Worm (Caenorhabditis elegans) whole organism, early embryonic: ENCODE data around the gene glb-14.

Source experiments
- aly-1 ChIP-seq: sonication (generic microtip); optimal IDR thresholded peaks from 2 replicates; lab custom pipeline; 2016; ENCODE audit warnings: missing genetic modification characterization, missing compliant biosample characterization
- ama-1 ChIP-seq: fragments of 150-350 bp; optimal IDR thresholded peaks from 2 replicates; lab custom pipeline; 2014
- ceh-36 ChIP-seq: sonication (generic microtip); optimal IDR thresholded peaks from 2 replicates; lab custom pipeline; 2016; ENCODE audit warnings: missing genetic modification characterization, inconsistent platforms, missing compliant biosample characterization
- flt-1 ChIP-seq: fragments of 200-800 bp; sonication (Bioruptor generic); IDR thresholded peaks from 2 replicates; pipeline ENCODE4 v1.3.6; 2022; ENCODE audit warnings: missing genetic modification characterization, missing compliant biosample characterization
- hmbx-1 ChIP-seq: sonication (generic microtip); optimal IDR thresholded peaks from 2 replicates; lab custom pipeline; 2016; ENCODE audit warnings: mild to moderate bottlenecking, missing genetic modification characterization, missing compliant biosample characterization
- hmg-4 ChIP-seq: fragments of 200-800 bp; sonication (Bioruptor generic); optimal IDR thresholded peaks from 2 replicates; lab custom pipeline; 2018; ENCODE audit warnings: mild to moderate bottlenecking, missing genetic modification characterization, missing compliant biosample characterization
- hnd-1 ChIP-seq: sonication (generic microtip); optimal IDR thresholded peaks from 2 replicates; lab custom pipeline; 2016; ENCODE audit warnings: missing genetic modification characterization, missing compliant biosample characterization
- scrt-1 ChIP-seq: fragments of 200-800 bp; sonication (Bioruptor generic); IDR thresholded peaks from 2 replicates; pipeline ENCODE4 v1.3.6; 2022; ENCODE audit warnings: missing genetic modification characterization, missing compliant biosample characterization
- tbx-37 ChIP-seq: fragments of 200-800 bp; sonication (Bioruptor generic); conservative IDR thresholded peaks from 2 replicates; pipeline ENCODE4 v1.3.6; 2022; ENCODE audit warnings: missing genetic modification reagents, missing genetic modification characterization, missing compliant biosample characterization
- tra-4 ChIP-seq: sonication (generic microtip); optimal IDR thresholded peaks from 2 replicates; lab custom pipeline; 2017; ENCODE audit warnings: missing genetic modification characterization, missing compliant biosample characterization

- no peak for TF ChIP-seq scrt-1 (GFP tag; lab: Robert Waterston, UW)
- no peak for TF ChIP-seq ama-1 (lab: Kevin White, UChicago)
- TF ChIP-seq flt-1 (GFP tag; lab: Robert Waterston, UW), result no peak
- no peak for TF ChIP-seq tbx-37 (GFP tag; lab: Robert Waterston, UW)
- no peak for TF ChIP-seq tra-4 (tag; lab: Kevin White, UChicago)
- no peak for TF ChIP-seq hmg-4 (GFP tag; lab: Kevin White, UChicago)
- no peak for TF ChIP-seq aly-1 (tag; lab: Kevin White, UChicago)
- TF ChIP-seq hnd-1 (tag; lab: Kevin White, UChicago), result no peak
- TF ChIP-seq ceh-36 (tag; lab: Kevin White, UChicago), result no peak
- no peak for TF ChIP-seq hmbx-1 (tag; lab: Kevin White, UChicago)
Measured at ce11 chrV:15498434-15498833, 46.4 kb downstream of the glb-14 start, which contains the start of gene C06B8.7.
